Worm (Caenorhabditis elegans): ENCODE measurements around the gene rga-8.
A peak's percentile ranks its signal among the peaks of the same experiment; 100 is the strongest.

Gene rga-8

DNA sequence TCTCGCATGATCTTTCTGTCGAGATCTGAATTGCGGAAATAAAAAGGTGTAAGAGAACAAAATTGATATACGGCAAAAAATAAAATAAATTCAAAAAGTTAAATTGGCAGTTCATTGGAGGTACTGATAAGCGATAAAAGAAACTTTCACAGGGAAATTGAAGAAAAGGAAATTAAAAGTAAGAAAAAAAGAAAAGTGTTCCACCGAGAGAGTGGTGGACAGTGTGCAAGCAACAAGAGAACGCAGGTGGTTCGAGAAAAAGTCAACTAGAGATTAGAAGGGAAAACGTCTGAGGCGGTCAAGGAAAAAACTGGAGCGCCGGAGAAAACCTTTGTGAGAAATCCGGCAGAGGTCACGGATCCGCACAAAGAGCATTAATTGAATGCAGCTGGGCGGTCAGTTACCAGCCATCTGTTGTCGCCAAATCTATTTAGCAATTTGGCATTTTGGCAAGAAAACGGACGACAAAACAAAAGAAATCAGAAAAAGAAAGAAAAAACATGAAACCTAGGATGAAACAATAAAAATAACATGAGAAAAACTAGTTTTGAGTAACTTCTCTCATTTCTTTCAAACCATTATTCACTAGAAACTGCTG lies 36.1 kb downstream of the rga-8 start, which contains the start of gene mtm-5:
mtm-5 (minus strand) TSS at position 27 of the 598 bp plus-strand sequence.
- peak; percentile 68 for TF ChIP-seq elt-2 (tag; optimal IDR thresholded peaks at IDR 0.05)
- TF ChIP-seq unc-39 (tag; optimal IDR thresholded peaks at IDR 0.05) = no peak
- peak; percentile 1 for TF ChIP-seq nhr-23 (tag; optimal IDR thresholded peaks at IDR 0.05)

- TF ChIP-seq nhr-237 (tag; optimal IDR thresholded peaks at IDR 0.05) (no peak), ceh-82 (tag; optimal IDR thresholded peaks at IDR 0.05) (no peak)
These were observed 41.3 kb downstream of the rga-8 start for ce11 chrX:5238246-5238645.

ce11 chrX:5226265-5226664 lies 53.3 kb downstream of the rga-8 start, which contains the start of gene H28G03.3:
H28G03.3 (minus strand) TSS chrX:5226365.
- no peak for TF ChIP-seq elt-2 (tag; optimal IDR thresholded peaks at IDR 0.05)
- no peak for TF ChIP-seq daf-12 (tag; optimal IDR thresholded peaks at IDR 0.05)
- no peak for TF ChIP-seq nfya-1 (tag; optimal IDR thresholded peaks at IDR 0.05; ENCODE audit: insufficient read depth)
- no peak for TF ChIP-seq tbx-2 (tag; optimal IDR thresholded peaks at IDR 0.05)
- TF ChIP-seq lin-15B (tag; optimal IDR thresholded peaks at IDR 0.05) = no peak
- no peak for TF ChIP-seq eor-1 (tag; optimal IDR thresholded peaks at IDR 0.05)
- no peak for TF ChIP-seq unc-39 (tag; optimal IDR thresholded peaks at IDR 0.05)
- no peak for TF ChIP-seq elt-1 (tag; optimal IDR thresholded peaks at IDR 0.05)
- TF ChIP-seq egl-5 (tag; optimal IDR thresholded peaks at IDR 0.05) = no peak
- no peak for TF ChIP-seq lin-39 (tag; optimal IDR thresholded peaks at IDR 0.05)

All from whole organism, L3 larva.